Fruit fly (Drosophila melanogaster) S2 (cell line): ENCODE results near the gene CG3708.

ENCODE experiments used
- CG8478 ChIP-seq: fragments of >200 bp; optimal IDR thresholded peaks from 2 replicates; lab custom pipeline; 2018
- CTCF ChIP-seq, 2 experiments: fragments of >200 bp; optimal IDR thresholded peaks; 2 replicates each; lab custom pipeline; 2018

DNA sequence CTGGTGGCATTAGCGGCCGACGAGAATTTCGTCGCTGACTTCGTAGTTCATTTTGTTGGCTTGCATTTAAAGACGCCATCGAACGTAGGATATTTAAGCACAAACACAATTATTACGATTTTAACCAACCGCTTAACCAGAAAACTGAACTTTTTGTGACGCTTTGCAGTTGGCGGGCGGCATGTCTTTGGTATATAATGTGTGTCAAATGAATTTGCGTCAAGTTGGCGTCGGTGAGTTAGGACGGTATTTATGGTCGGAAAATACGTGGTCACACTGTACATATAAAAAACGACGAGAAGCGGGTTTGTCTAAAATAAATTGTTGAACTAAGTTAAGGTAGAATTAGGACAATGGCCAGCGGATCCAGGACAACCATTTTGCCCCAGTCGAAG lies 2.0 kb downstream of the CG3708 start, which contains the start of the genes CG43867 and MED22:
- TF ChIP-seq CG8478 (lab: Kevin White, UChicago) = no peak
- no peak for TF ChIP-seq CTCF (optimal IDR thresholded peaks at IDR 0.05; lab: Kevin White, UChicago)
